Fruit fly (Drosophila melanogaster) Kc167 (cell line): ENCODE results near the gene CG42269.

Experiments
- h ChIP-seq: fragments of >200 bp; optimal IDR thresholded peaks from 3 replicates; lab custom pipeline; 2018; ENCODE audit warnings: missing external identifiers
- ttk ChIP-seq: sonication (Bioruptor generic); optimal IDR thresholded peaks from 2 replicates; lab custom pipeline; 2017; ENCODE audit warnings: missing external identifiers

dm6 chr3L:6038720-6039205, 27.3 kb upstream of the CG42269 start, which contains the start of gene Jon65Aiv:
- TF ChIP-seq ttk (lab: Kevin White, UChicago): no peak
- no peak for TF ChIP-seq h (lab: Kevin White, UChicago)
